Fruit fly (Drosophila melanogaster): ENCODE data around the gene pip.

The pip gene

dm6 chr3L:19292440-19293175, 44.8 kb downstream of the pip start, which contains the start of gene Gbs-76A:
Gene Gbs-76A, minus strand, starts transcription at chr3L:19292766.
- TF ChIP-seq noc (tag; optimal IDR thresholded peaks at IDR 0.05): peak; percentile 82

DNA sequence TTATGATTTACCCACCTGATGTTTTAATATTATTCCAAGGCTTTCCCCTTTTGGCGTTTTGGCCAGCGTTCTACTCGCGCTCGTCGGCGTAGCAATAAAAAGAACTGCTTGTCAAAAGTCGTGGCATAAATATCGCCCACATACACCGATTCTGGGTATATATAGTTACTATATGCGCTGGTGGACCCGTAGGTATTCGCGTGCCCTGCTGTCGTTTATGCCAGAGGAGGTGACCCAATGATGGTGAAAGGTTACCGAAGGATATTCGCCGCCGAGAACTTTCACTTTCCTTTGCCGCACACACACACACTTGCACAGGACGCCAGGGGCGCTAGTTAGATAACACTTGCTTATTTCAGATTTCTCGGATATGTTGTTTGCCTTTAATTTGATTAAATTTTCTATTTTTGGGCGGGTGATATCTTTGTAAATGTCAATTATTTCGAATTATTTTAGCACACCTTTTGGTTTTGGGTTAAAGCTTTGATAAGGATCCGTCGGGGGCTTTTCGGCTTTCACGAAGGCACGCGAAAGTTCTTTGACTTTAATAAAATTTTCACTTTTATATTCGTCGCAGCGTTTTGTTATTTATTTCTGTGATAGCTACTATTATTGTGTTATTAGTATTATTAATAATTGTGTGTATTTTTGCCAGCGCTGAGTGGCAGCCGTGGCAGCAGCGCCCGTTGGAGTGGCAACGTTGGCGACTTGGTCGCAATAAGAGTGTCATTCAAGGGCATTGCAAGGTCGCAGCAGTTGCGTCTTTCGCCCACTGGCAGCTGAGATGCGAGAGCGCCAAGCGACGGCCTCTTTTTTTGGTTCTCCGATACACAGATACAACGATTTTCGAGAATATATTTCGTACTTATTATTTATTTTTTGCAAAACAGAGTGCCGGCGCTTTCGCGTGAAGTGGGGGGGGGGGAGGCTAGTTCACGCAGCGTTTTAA, 45.7 kb downstream of the pip start:
- no peak for TF ChIP-seq noc (tag; optimal IDR thresholded peaks at IDR 0.05)

DNA sequence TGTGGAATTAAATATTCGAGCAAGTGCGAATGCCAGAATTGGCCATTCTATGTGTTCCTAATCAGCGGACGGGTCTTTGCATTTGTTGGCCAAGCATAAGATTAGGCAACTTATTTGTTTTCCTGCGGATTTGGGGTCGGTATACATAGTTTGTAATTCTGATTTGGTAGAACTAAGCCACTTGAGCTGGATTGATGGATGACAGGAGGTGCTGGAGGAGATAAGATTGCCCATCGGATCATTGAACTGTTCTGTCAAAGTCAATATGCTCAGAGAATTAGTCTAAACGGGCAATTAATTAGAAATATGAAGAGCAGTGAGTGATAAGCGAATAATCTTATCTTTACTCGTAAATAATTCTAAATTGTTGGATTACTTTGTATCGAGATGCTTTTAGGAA, 48.0 kb downstream of the pip start:
- peak; percentile 19 for TF ChIP-seq noc (tag; optimal IDR thresholded peaks at IDR 0.05)

DNA sequence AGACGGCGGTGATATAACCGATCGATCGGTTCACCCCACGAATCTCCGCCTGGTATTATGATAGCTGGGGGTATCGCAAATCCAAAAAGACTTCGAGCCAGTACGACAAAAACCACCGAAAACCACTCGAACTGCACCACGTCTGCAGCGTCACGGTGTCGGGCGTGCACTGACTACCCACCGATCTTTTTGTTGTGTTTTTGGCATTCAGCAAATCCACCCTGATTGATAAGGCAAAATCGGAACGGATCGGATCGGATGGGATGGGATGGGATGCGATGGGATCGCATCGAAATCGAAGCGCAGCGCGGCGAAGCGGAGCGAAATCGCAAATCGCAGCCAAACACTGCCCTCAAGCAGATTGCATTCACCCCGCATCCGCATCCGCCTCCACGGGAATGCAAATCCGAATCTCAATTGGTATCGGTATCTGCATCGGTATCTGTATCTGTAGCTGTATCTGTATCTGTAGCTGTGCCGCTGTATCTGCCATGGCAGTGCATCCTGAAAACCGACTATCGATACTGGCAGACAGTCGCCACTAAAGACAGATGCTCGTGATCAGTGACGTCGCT, 48.9 kb downstream of the pip start:
- no peak for TF ChIP-seq noc (tag; optimal IDR thresholded peaks at IDR 0.05)

DNA sequence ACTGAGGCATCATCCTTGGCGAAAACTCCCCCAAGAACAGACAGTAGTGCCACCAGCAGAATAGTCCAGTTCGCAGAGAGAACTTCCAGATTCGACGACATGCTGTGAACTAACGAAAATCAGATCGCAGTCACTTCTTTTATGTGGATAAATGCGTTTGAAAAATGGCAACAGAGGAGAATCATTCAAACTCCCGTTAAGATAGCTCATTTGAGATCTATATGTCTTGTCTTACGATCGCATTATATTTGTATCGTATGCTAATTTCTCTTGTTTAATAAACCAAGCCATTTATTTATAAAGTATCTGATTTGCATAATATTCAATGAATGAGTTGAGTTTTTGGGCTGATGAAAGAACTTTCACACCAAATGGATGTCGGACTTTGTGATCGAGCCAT, 56.7 kb downstream of the pip start, which contains the start of gene CG14089:
TSS of gene CG14089 (minus strand) at position 101 of the 400 bp plus-strand sequence.
- no peak for TF ChIP-seq noc (tag; optimal IDR thresholded peaks at IDR 0.05)

dm6 chr3L:19280283-19280682, 57.1 kb downstream of the pip start:
- TF ChIP-seq noc (tag; optimal IDR thresholded peaks at IDR 0.05): no peak

dm6 chr3L:19275491-19275890, 61.9 kb downstream of the pip start, which contains the start of gene CG14086:
Gene CG14086, plus strand, starts transcription at chr3L:19275791.
- no peak for TF ChIP-seq noc (tag; optimal IDR thresholded peaks at IDR 0.05)

DNA sequence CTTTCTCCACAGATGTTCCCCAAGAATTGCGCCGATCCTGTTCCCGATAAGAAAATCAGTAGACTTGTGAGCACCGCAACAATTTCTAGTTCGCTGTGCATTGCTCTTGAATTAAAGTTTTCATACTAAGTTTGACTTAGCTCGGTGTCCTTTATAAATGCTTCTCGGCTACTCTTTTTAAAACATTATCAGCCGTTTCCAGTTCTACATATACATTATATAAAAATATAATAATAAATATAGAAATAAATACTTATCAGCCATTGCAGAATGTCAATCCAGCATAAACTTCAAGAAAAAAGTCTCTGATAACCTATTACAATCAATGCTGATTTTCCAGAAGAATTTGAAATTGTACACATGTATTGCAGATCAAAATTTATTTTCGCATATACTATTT, 66.9 kb downstream of the pip start, which contains the start of gene CG14088:
TSS of gene CG14088 (minus strand) at position 101 of the 400 bp plus-strand sequence.
- no peak for TF ChIP-seq noc (tag; optimal IDR thresholded peaks at IDR 0.05)

DNA sequence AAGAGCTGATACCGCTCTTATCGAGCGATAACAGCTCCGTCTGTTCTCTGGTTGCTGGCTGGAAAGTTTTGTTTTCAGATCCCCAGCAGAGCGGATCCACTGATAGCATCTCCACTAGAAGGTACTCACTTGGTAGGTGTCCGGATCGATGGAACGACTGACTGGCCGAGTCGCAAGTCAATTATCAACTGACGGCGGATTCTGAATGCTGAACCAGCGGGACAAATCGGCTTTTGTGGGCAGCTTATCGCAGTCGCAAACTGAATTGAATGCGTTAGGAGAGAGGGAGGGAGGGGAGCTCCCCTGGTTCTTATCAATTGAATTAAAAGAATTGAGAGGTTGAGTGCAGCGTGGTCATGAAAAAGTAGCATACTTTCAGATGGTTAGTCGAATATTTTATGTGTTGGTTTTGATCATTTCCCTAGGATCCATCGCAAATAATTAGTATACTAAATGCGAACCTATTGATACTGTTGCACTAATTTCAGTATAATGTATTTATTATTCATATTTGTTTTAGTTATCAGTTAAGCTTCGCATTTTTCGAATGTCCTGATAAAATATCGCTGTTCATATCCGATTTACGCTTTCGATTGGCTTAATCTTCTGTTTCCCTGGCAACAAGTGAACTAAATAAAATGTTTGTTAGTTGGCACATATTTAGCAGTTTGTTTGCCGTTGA, 68.5 kb downstream of the pip start, which contains the start of the genes Aldh7A1 and CG14085:
TSS of gene Aldh7A1 (minus strand) at position 194 of the 682 bp plus-strand sequence.
TSS of gene CG14085 (plus strand) at position 632 of the 682 bp plus-strand sequence.
- peak; percentile 83 for TF ChIP-seq noc (tag; optimal IDR thresholded peaks at IDR 0.05)

- TF ChIP-seq noc (tag; optimal IDR thresholded peaks at IDR 0.05): no peak
Measured at dm6 chr3L:19265761-19266160, 71.6 kb downstream of the pip start, which contains the start of gene CG45081. Gene CG45081, plus strand, starts transcription at chr3L:19266061.

DNA sequence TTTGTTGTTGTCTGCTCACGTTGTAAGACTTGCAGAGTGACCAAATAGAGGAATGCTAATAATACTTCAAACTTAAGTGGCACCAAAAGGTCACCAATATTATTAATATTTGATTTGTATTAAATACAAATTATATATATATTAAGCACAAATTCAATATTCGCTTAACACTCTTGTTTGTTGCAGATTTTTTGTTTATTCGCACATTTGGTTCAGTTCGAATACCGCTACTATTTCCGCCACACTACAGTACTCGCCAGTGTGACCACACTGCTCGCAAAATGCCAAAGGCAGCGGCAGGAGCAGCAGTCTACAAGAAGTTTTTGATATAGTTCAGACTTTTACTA, 73.3 kb downstream of the pip start, which contains the start of gene Max:
TSS of gene Max (minus strand) at position 44 of the 347 bp plus-strand sequence.
- TF ChIP-seq noc (tag; optimal IDR thresholded peaks at IDR 0.05): peak; percentile 63

dm6 chr3L:19263480-19264140, 73.8 kb downstream of the pip start, which contains the start of the genes CG42374 and Mettl5:
Gene CG42374, plus strand, starts transcription at chr3L:19263766.
Gene Mettl5, plus strand, starts transcription at chr3L:19263766.
- TF ChIP-seq noc (tag; optimal IDR thresholded peaks at IDR 0.05): no peak

DNA sequence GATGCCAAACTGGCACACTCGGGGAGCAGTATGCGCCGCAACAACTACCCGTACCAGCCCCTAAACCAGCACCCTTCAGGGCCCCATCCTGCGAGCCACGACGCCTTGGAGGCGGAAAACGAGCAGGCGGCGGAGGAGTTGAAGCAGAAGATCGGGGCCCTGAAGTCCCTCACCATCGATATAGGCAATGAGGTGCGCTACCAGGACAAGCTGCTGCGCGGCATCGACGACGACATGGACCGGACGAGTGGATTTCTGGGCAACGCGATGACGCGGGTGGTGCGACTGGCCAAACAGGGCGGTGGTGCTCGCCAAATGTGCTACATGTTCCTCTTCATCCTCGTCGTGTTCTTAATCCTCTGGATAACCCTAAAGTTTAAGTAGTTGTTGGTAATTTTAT, 75.7 kb downstream of the pip start:
- TF ChIP-seq noc (tag; optimal IDR thresholded peaks at IDR 0.05): no peak

DNA sequence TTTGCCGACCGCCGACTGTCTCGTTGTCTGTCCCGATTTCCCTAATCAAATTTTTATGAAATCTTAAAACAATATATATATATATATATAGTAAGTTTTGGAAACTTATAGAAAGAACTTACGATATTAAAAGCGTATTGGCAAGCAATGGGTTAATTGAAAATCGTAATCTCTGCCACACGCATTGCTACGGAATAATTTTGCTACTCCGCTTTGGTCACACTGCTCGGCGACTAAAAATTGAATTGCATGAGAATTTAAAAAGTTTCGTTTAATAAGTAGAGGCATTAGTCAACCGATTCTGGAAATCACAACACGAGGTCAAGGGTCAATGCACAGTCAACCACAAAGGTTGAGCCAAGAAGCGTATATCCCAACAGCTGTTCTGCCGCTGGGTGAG, 76.2 kb downstream of the pip start, which contains the start of gene Bet1:
TSS of gene Bet1 (plus strand) at position 182 of the 400 bp plus-strand sequence.
- no peak for TF ChIP-seq noc (tag; optimal IDR thresholded peaks at IDR 0.05)
